Fruit fly (Drosophila melanogaster) whole organism, embryonic: ENCODE measurements around the gene CG8564.

Experiments used
- CG10462 ChIP-seq: fragments of 200-800 bp; sonication (Bioruptor generic); optimal IDR thresholded peaks from 2 replicates; lab custom pipeline; 2016; ENCODE audit warnings: missing biosample characterization, missing genetic modification characterization
- CG11398 ChIP-seq: fragments of 200-800 bp; sonication (Bioruptor generic); optimal IDR thresholded peaks from 2 replicates; lab custom pipeline; 2016; ENCODE audit warnings: missing biosample characterization, missing genetic modification characterization
- CG11504 ChIP-seq: fragments of 200-800 bp; sonication (Bioruptor generic); optimal IDR thresholded peaks from 3 replicates; lab custom pipeline; 2019; ENCODE audit warnings: missing biosample characterization, mild to moderate bottlenecking, missing genetic modification characterization, moderate library complexity
- CG12071 ChIP-seq: fragments of 200-800 bp; sonication (Bioruptor generic); optimal IDR thresholded peaks from 3 replicates; lab custom pipeline; 2018; ENCODE audit warnings: missing biosample characterization, mild to moderate bottlenecking, missing genetic modification characterization
- CG12744 ChIP-seq: fragments of 200-800 bp; sonication (Bioruptor generic); optimal IDR thresholded peaks from 2 replicates; lab custom pipeline; 2016; ENCODE audit warnings: missing biosample characterization, missing genetic modification characterization
- CG14710 ChIP-seq: fragments of 200-800 bp; sonication (Bioruptor generic); optimal IDR thresholded peaks from 3 replicates; lab custom pipeline; 2019; ENCODE audit warnings: missing biosample characterization, mild to moderate bottlenecking, missing genetic modification characterization, moderate library complexity
- CG17328 ChIP-seq: fragments of 200-800 bp; sonication (Bioruptor generic); IDR thresholded peaks from 2 replicates; pipeline ENCODE4 v1.3.6; 2022; ENCODE audit warnings: missing biosample characterization, missing genetic modification characterization
- CG18011 ChIP-seq: fragments of 200-800 bp; sonication (Bioruptor generic); optimal IDR thresholded peaks from 2 replicates; lab custom pipeline; 2017; ENCODE audit warnings: missing biosample characterization, missing genetic modification characterization, mild to moderate bottlenecking, moderate library complexity, missing genotype
- CG18764 ChIP-seq: fragments of 200-800 bp; sonication (Bioruptor generic); optimal IDR thresholded peaks from 3 replicates; lab custom pipeline; 2016; ENCODE audit warnings: missing biosample characterization, missing genetic modification characterization
- CG32772 ChIP-seq: fragments of 200-800 bp; sonication (Bioruptor generic); IDR thresholded peaks from 2 replicates; pipeline ENCODE4 v1.3.6; 2022; ENCODE audit warnings: missing biosample characterization, missing genetic modification characterization
- CG3847 ChIP-seq: fragments of 200-800 bp; sonication (Bioruptor generic); IDR thresholded peaks from 2 replicates; pipeline ENCODE4 v1.3.6; 2022; ENCODE audit warnings: missing biosample characterization, missing genetic modification characterization
- CG4404 ChIP-seq: fragments of 200-800 bp; sonication (Bioruptor generic); IDR thresholded peaks from 2 replicates; pipeline ENCODE4 v1.3.6; 2022; ENCODE audit warnings: missing biosample characterization, missing genetic modification characterization
- CG4617 ChIP-seq: fragments of 200-800 bp; sonication (Bioruptor generic); optimal IDR thresholded peaks from 3 replicates; lab custom pipeline; 2016; ENCODE audit warnings: missing biosample characterization, missing genetic modification characterization, borderline replicate concordance
- CG6765 ChIP-seq: fragments of 200-800 bp; sonication (Bioruptor generic); optimal IDR thresholded peaks from 3 replicates; lab custom pipeline; 2017; ENCODE audit warnings: missing biosample characterization, mild to moderate bottlenecking, missing genetic modification characterization
- CG7372 ChIP-seq: fragments of 200-800 bp; sonication (Bioruptor generic); IDR thresholded peaks from 2 replicates; pipeline ENCODE4 v1.3.6; 2022; ENCODE audit warnings: missing biosample characterization, missing genetic modification characterization
- CG8478 ChIP-seq: fragments of >200 bp; optimal IDR thresholded peaks from 2 replicates; lab custom pipeline; 2018
- CTCF ChIP-seq: fragments of 200-800 bp; sonication (Bioruptor generic); optimal IDR thresholded peaks from 2 replicates; lab custom pipeline; 2017; ENCODE audit warnings: missing biosample characterization, mild to moderate bottlenecking, missing genetic modification characterization, moderate library complexity
- CkIIα-i1 ChIP-seq: fragments of 200-800 bp; sonication (Bioruptor generic); IDR thresholded peaks from 2 replicates; pipeline ENCODE4 v1.3.6; 2022; ENCODE audit warnings: missing biosample characterization, missing genetic modification characterization
- D19A ChIP-seq: fragments of 200-800 bp; optimal IDR thresholded peaks from 3 replicates; lab custom pipeline; 2019; ENCODE audit warnings: missing biosample characterization, mild to moderate bottlenecking, missing genetic modification characterization, moderate library complexity
- Deaf1 ChIP-seq: fragments of 200-800 bp; optimal IDR thresholded peaks from 3 replicates; lab custom pipeline; 2019; ENCODE audit warnings: missing biosample characterization, mild to moderate bottlenecking, missing genetic modification characterization, moderate library complexity
- E2f2 ChIP-seq: fragments of 200-800 bp; sonication (Bioruptor generic); IDR thresholded peaks from 2 replicates; pipeline ENCODE4 v1.3.6; 2022; ENCODE audit warnings: missing biosample characterization, missing genetic modification characterization
- Fer1 ChIP-seq: fragments of 200-800 bp; sonication (Bioruptor generic); optimal IDR thresholded peaks from 2 replicates; lab custom pipeline; 2017; ENCODE audit warnings: missing biosample characterization, mild to moderate bottlenecking, missing genetic modification characterization
- HHEX ChIP-seq: fragments of 200-800 bp; sonication (Bioruptor generic); optimal IDR thresholded peaks from 3 replicates; lab custom pipeline; 2017; ENCODE audit warnings: missing biosample characterization, mild to moderate bottlenecking, missing genetic modification characterization, missing genetic modification reagents
- Hmx ChIP-seq: fragments of 200-800 bp; sonication (Bioruptor generic); optimal IDR thresholded peaks from 2 replicates; lab custom pipeline; 2016; ENCODE audit warnings: missing biosample characterization, missing genetic modification characterization
- Lpt ChIP-seq: fragments of >200 bp; optimal IDR thresholded peaks from 2 replicates; lab custom pipeline; 2018; ENCODE audit warnings: missing biosample characterization, missing genetic modification characterization
- Meics ChIP-seq: fragments of 200-800 bp; sonication (Bioruptor generic); optimal IDR thresholded peaks from 2 replicates; lab custom pipeline; 2017; ENCODE audit warnings: missing biosample characterization, mild to moderate bottlenecking, missing genetic modification characterization
- NFAT ChIP-seq: fragments of 200-800 bp; sonication (Bioruptor generic); IDR thresholded peaks from 2 replicates; pipeline ENCODE4 v1.3.6; 2022; ENCODE audit warnings: missing biosample characterization, missing genetic modification characterization
- Nf-YB ChIP-seq: fragments of 200-800 bp; sonication (Bioruptor generic); optimal IDR thresholded peaks from 3 replicates; lab custom pipeline; 2019; ENCODE audit warnings: missing biosample characterization, mild to moderate bottlenecking, missing genetic modification characterization, moderate library complexity
- Nf-YC ChIP-seq: fragments of 200-800 bp; optimal IDR thresholded peaks from 3 replicates; lab custom pipeline; 2019; ENCODE audit warnings: missing biosample characterization, mild to moderate bottlenecking, missing genetic modification characterization, moderate library complexity
- Tbp ChIP-seq: fragments of >200 bp; optimal IDR thresholded peaks from 2 replicates; lab custom pipeline; 2018; ENCODE audit warnings: missing biosample characterization, missing genetic modification characterization
- abd-A ChIP-seq: fragments of 200-800 bp; sonication (Bioruptor generic); optimal IDR thresholded peaks from 3 replicates; lab custom pipeline; 2019; ENCODE audit warnings: missing biosample characterization, mild to moderate bottlenecking, missing genetic modification characterization, moderate library complexity
- btn ChIP-seq: fragments of 200-800 bp; sonication (Bioruptor generic); optimal IDR thresholded peaks from 2 replicates; lab custom pipeline; 2016; ENCODE audit warnings: missing biosample characterization, missing genetic modification characterization
- cad ChIP-seq: fragments of >200 bp; optimal IDR thresholded peaks from 2 replicates; lab custom pipeline; 2017; ENCODE audit warnings: missing biosample characterization, missing genetic modification characterization
- crol ChIP-seq: fragments of 200-800 bp; sonication (Bioruptor generic); IDR thresholded peaks from 2 replicates; pipeline ENCODE4 v1.3.6; 2022; ENCODE audit warnings: missing biosample characterization, missing genetic modification characterization
- ewg ChIP-seq: fragments of 200-800 bp; sonication (Bioruptor generic); optimal IDR thresholded peaks from 3 replicates; lab custom pipeline; 2017; ENCODE audit warnings: mild to moderate bottlenecking, missing biosample characterization, missing genetic modification reagents, missing genetic modification characterization
- gfzf ChIP-seq: fragments of 200-800 bp; sonication (Bioruptor generic); optimal IDR thresholded peaks from 2 replicates; lab custom pipeline; 2016; ENCODE audit warnings: missing biosample characterization, mild to moderate bottlenecking, missing genetic modification characterization, moderate library complexity
- lola ChIP-seq, 3 experiments: fragments of >200 bp in 2 of 3; fragments of 200-800 bp in 1 of 3; sonication (Bioruptor generic) in 1 of 3; optimal IDR thresholded peaks; 2 replicates each; lab custom pipeline; 2017 to 2019; ENCODE audit warnings: missing biosample characterization in 3 of 3, missing genetic modification characterization in 3 of 3, mild to moderate bottlenecking in 1 of 3, moderate library complexity in 1 of 3
- luna ChIP-seq: fragments of 200-800 bp; sonication (Bioruptor generic); optimal IDR thresholded peaks from 2 replicates; lab custom pipeline; 2016; ENCODE audit warnings: missing biosample characterization, missing genetic modification characterization
- mirr ChIP-seq: fragments of 200-800 bp; sonication (Bioruptor generic); optimal IDR thresholded peaks from 3 replicates; lab custom pipeline; 2018; ENCODE audit warnings: missing biosample characterization, mild to moderate bottlenecking, missing genetic modification characterization
- mld ChIP-seq: fragments of 200-800 bp; sonication (Bioruptor generic); IDR thresholded peaks from 3 replicates; pipeline ENCODE4 v1.3.6; 2022; ENCODE audit warnings: missing biosample characterization, missing genetic modification characterization; ENCODE audit not compliant: partially characterized antibody
- peb ChIP-seq: fragments of 200-800 bp; sonication (Bioruptor generic); IDR thresholded peaks from 2 replicates; pipeline ENCODE4 v1.3.6; 2022; ENCODE audit warnings: missing biosample characterization, missing genetic modification characterization
- run ChIP-seq: fragments of 200-800 bp; sonication (Bioruptor generic); optimal IDR thresholded peaks from 3 replicates; lab custom pipeline; 2018; ENCODE audit warnings: missing biosample characterization, mild to moderate bottlenecking, missing genetic modification characterization
- sima ChIP-seq: fragments of 200-800 bp; sonication (Bioruptor generic); optimal IDR thresholded peaks from 2 replicates; lab custom pipeline; 2016; ENCODE audit warnings: missing biosample characterization, missing genetic modification characterization
- tgo ChIP-seq: fragments of 200-800 bp; sonication (Bioruptor generic); IDR thresholded peaks from 3 replicates; pipeline ENCODE4 v1.3.6; 2022; ENCODE audit warnings: missing biosample characterization, missing genetic modification characterization
- twi ChIP-seq: fragments of 200-800 bp; optimal IDR thresholded peaks from 2 replicates; lab custom pipeline; 2019; ENCODE audit warnings: missing biosample characterization, mild to moderate bottlenecking, missing genetic modification characterization, moderate library complexity
- usp ChIP-seq: fragments of >200 bp; optimal IDR thresholded peaks from 2 replicates; lab custom pipeline; 2017; ENCODE audit warnings: missing biosample characterization, missing genetic modification characterization

Gene CG8564

DNA sequence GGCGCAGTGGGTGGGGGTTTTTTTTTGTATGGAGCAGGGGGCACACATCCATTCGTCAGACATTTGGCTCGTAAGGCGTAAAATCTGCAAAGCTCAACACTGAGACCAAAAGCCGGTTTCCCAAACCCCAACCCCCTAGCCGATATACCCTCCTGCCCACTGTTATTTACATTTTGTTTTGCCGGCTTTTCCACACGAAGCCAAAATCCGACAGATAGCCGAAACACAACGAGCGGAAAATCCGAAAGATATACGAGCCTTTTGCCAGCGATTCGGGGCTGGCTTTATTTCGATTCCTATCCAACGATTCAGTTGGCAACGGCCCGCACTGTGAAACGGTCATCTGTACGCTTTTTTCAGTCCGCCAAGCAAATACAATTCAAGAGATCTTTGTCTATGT is 35.8 kb upstream of the CG8564 start, which contains the start of gene CG42458 (continued):
- TF ChIP-seq abd-A = peak; percentile 94
- TF ChIP-seq Fer1 = peak; percentile 27
- no peak for TF ChIP-seq run (tag; lab: Kevin White, UChicago)
- TF ChIP-seq CG18011 (GFP tag; lab: Kevin White, UChicago) = no peak
- TF ChIP-seq sima = no peak
- no peak for TF ChIP-seq lola (GFP tag; optimal IDR thresholded peaks at IDR 0.05; lab: Kevin White, UChicago)
- TF ChIP-seq CG32772 (GFP tag; lab: Robert Waterston, UW) = no peak
- no peak for TF ChIP-seq Tbp (GFP tag; lab: Kevin White, UChicago)

DNA sequence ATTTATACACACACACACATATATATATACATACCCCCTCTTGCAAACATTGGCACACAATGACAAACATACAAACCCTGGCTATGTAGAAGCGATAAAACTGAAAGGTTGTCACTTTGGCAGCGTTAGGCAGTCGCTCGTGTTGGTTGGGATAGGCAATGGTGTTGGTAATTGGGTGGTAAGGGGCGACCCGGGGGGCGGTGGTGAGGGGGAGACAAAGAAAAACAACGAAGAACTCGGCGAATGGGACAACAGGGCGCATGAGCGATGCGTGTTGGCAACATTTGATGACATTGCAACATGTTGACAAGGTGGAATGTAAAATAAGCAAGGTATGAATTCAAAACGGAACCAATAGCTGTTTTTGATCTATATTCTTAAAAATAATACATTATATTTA is 34.9 kb upstream of the CG8564 start:
- TF ChIP-seq CG7372 (GFP tag; lab: Robert Waterston, UW) = peak; percentile 69
- TF ChIP-seq E2f2 (GFP tag; lab: Robert Waterston, UW) = no peak
- peak; percentile 94 for TF ChIP-seq Deaf1 (tag; lab: Kevin White, UChicago)
- TF ChIP-seq CG8478 (lab: Kevin White, UChicago) = no peak
- no peak for TF ChIP-seq D19A (tag; lab: Kevin White, UChicago)
- no peak for TF ChIP-seq btn
- no peak for TF ChIP-seq CG4617 (GFP tag; lab: Kevin White, UChicago)
- no peak for TF ChIP-seq Lpt (GFP tag; lab: Kevin White, UChicago)
- peak; percentile 42 for TF ChIP-seq mirr (GFP tag; lab: Kevin White, UChicago)
- no peak for TF ChIP-seq CG11398
- TF ChIP-seq Hmx (GFP tag; lab: Kevin White, UChicago) = no peak
- no peak for TF ChIP-seq CTCF
- TF ChIP-seq CG14710 (tag; lab: Kevin White, UChicago) = no peak
- TF ChIP-seq Nf-YB (GFP tag; lab: Kevin White, UChicago) = peak; percentile 72
- no peak for TF ChIP-seq CG17328 (GFP tag; lab: Robert Waterston, UW)
- no peak for TF ChIP-seq usp
- no peak for TF ChIP-seq tgo (GFP tag; lab: Robert Waterston, UW)
- no peak for TF ChIP-seq peb
- no peak for TF ChIP-seq cad (GFP tag; lab: Kevin White, UChicago)
- peak; percentile 95 for TF ChIP-seq crol
- peak; percentile 89 for TF ChIP-seq abd-A
- no peak for TF ChIP-seq CG18764 (GFP tag; lab: Kevin White, UChicago)
- peak; percentile 99 for TF ChIP-seq CG11504 (tag; lab: Kevin White, UChicago)
- no peak for TF ChIP-seq CG4404
- TF ChIP-seq HHEX (GFP tag; lab: Kevin White, UChicago) = no peak
- peak; percentile 18 for TF ChIP-seq CG12071 (GFP tag; lab: Kevin White, UChicago)
- no peak for TF ChIP-seq CG3847 (GFP tag; lab: Robert Waterston, UW)
- TF ChIP-seq luna = no peak
- no peak for TF ChIP-seq CG10462 (GFP tag; lab: Kevin White, UChicago)
- no peak for TF ChIP-seq lola (GFP tag; optimal IDR thresholded peaks at IDR 0.05; lab: Kevin White, UChicago)
- TF ChIP-seq NFAT (GFP tag; lab: Robert Waterston, UW) = no peak
- TF ChIP-seq twi (tag; lab: Kevin White, UChicago) = no peak
- TF ChIP-seq run (tag; lab: Kevin White, UChicago) = no peak
- no peak for TF ChIP-seq CkIIα-i1 (GFP tag; lab: Robert Waterston, UW)
- no peak for TF ChIP-seq Meics (GFP tag; lab: Kevin White, UChicago)
- no peak for TF ChIP-seq mld (GFP tag; lab: Robert Waterston, UW)
- no peak for TF ChIP-seq gfzf
- no peak for TF ChIP-seq CG12744 (GFP tag; lab: Kevin White, UChicago)
- TF ChIP-seq CG6765 (GFP tag; lab: Kevin White, UChicago) = no peak
- TF ChIP-seq Nf-YC = peak; percentile 90
- peak; percentile 91 for TF ChIP-seq ewg (GFP tag; lab: Kevin White, UChicago)
